Fruit fly (Drosophila melanogaster) whole organism, embryonic: ENCODE measurements around the gene Boh1.
A peak's percentile ranks its signal among the peaks of the same experiment; 100 is the strongest.

Experiments used
- Atf3 ChIP-seq: fragments of 200-800 bp; sonication (Bioruptor generic); optimal IDR thresholded peaks from 3 replicates; lab custom pipeline; 2016; ENCODE audit warnings: missing biosample characterization, missing genetic modification characterization
- Atf6 ChIP-seq: fragments of 200-800 bp; sonication (Bioruptor generic); IDR thresholded peaks from 2 replicates; pipeline ENCODE4 v1.3.6; 2022; ENCODE audit warnings: missing biosample characterization, missing genetic modification characterization
- Bteb2 ChIP-seq: fragments of 200-800 bp; sonication (Bioruptor generic); optimal IDR thresholded peaks from 2 replicates; lab custom pipeline; 2016; ENCODE audit warnings: missing biosample characterization, missing genetic modification characterization
- C15 ChIP-seq: fragments of 200-800 bp; sonication (Bioruptor generic); IDR thresholded peaks from 3 replicates; pipeline ENCODE4 v1.3.6; 2022; ENCODE audit warnings: missing biosample characterization, missing genetic modification characterization
- CG12744 ChIP-seq: fragments of 200-800 bp; sonication (Bioruptor generic); optimal IDR thresholded peaks from 2 replicates; lab custom pipeline; 2016; ENCODE audit warnings: missing biosample characterization, missing genetic modification characterization
- CG13424 ChIP-seq: fragments of 200-800 bp; sonication (Bioruptor generic); optimal IDR thresholded peaks from 2 replicates; lab custom pipeline; 2019; ENCODE audit warnings: missing biosample characterization, mild to moderate bottlenecking, missing genetic modification characterization, moderate library complexity
- CG13775 ChIP-seq: fragments of 200-800 bp; sonication (Bioruptor generic); optimal IDR thresholded peaks from 3 replicates; lab custom pipeline; 2017; ENCODE audit warnings: missing biosample characterization, mild to moderate bottlenecking, missing genetic modification characterization
- CG17361 ChIP-seq: fragments of 200-800 bp; sonication (Bioruptor generic); IDR thresholded peaks from 3 replicates; pipeline ENCODE4 v1.3.6; 2022; ENCODE audit warnings: missing biosample characterization, missing genetic modification characterization
- CG18619 ChIP-seq: fragments of 200-800 bp; sonication (Bioruptor generic); optimal IDR thresholded peaks from 3 replicates; lab custom pipeline; 2017; ENCODE audit warnings: missing biosample characterization, mild to moderate bottlenecking, missing genetic modification characterization
- CG31224 ChIP-seq: fragments of 200-800 bp; sonication (Bioruptor generic); IDR thresholded peaks from 2 replicates; pipeline ENCODE4 v1.3.6; 2022; ENCODE audit warnings: missing biosample characterization, missing genetic modification characterization
- CG32532 ChIP-seq: fragments of 200-800 bp; sonication (Bioruptor generic); IDR thresholded peaks from 2 replicates; pipeline ENCODE4 v1.3.6; 2022; ENCODE audit warnings: missing biosample characterization, missing genetic modification characterization
- CG34376 ChIP-seq: fragments of 200-800 bp; sonication (Bioruptor generic); optimal IDR thresholded peaks from 2 replicates; lab custom pipeline; 2018; ENCODE audit warnings: missing biosample characterization, mild to moderate bottlenecking, missing genetic modification characterization
- CG3726 ChIP-seq: fragments of 200-800 bp; sonication (Bioruptor generic); IDR thresholded peaks from 3 replicates; pipeline ENCODE4, ENCODE4 v1.3.6; 2022; ENCODE audit warnings: missing biosample characterization, missing genetic modification characterization
- CG4328 ChIP-seq: fragments of 200-800 bp; sonication (Bioruptor generic); optimal IDR thresholded peaks from 3 replicates; lab custom pipeline; 2017; ENCODE audit warnings: missing biosample characterization, missing genetic modification reagents, missing genetic modification characterization
- CG4360 ChIP-seq: fragments of 200-800 bp; sonication (Bioruptor generic); IDR thresholded peaks from 2 replicates; pipeline ENCODE4 v1.3.6; 2022; ENCODE audit warnings: missing biosample characterization, missing genetic modification characterization
- CG43689 ChIP-seq: fragments of 200-800 bp; sonication (Bioruptor generic); IDR thresholded peaks from 2 replicates; pipeline ENCODE4 v1.3.6; 2022; ENCODE audit warnings: missing biosample characterization, missing genetic modification characterization
- CG5180 ChIP-seq: fragments of 200-800 bp; sonication (Bioruptor generic); optimal IDR thresholded peaks from 3 replicates; lab custom pipeline; 2017; ENCODE audit warnings: missing biosample characterization, missing genetic modification characterization, mild to moderate bottlenecking, moderate library complexity, missing genetic modification reagents
- CG6175 ChIP-seq: fragments of 200-800 bp; sonication (Bioruptor generic); IDR thresholded peaks from 3 replicates; pipeline ENCODE4 v1.3.6; 2022; ENCODE audit warnings: missing biosample characterization, missing genetic modification characterization
- CG6689 ChIP-seq: fragments of 200-800 bp; sonication (Bioruptor generic); IDR thresholded peaks from 2 replicates; pipeline ENCODE4 v1.3.6; 2022; ENCODE audit warnings: missing biosample characterization, missing genetic modification characterization
- CG7372 ChIP-seq: fragments of 200-800 bp; sonication (Bioruptor generic); IDR thresholded peaks from 2 replicates; pipeline ENCODE4 v1.3.6; 2022; ENCODE audit warnings: missing biosample characterization, missing genetic modification characterization
- CG7556 ChIP-seq: fragments of 200-800 bp; sonication (Bioruptor generic); optimal IDR thresholded peaks from 2 replicates; lab custom pipeline; 2017; ENCODE audit warnings: missing biosample characterization, mild to moderate bottlenecking, missing genetic modification characterization
- CG7839 ChIP-seq: fragments of 200-800 bp; sonication (Bioruptor generic); optimal IDR thresholded peaks from 3 replicates; lab custom pipeline; 2018; ENCODE audit warnings: missing biosample characterization, mild to moderate bottlenecking, missing genetic modification characterization, moderate library complexity
- CG9817 ChIP-seq: fragments of 200-800 bp; sonication (Bioruptor generic); optimal IDR thresholded peaks from 2 replicates; lab custom pipeline; 2018; ENCODE audit warnings: missing biosample characterization, mild to moderate bottlenecking, missing genetic modification characterization, moderate library complexity
- CrebB ChIP-seq: fragments of 200-800 bp; sonication (Bioruptor generic); optimal IDR thresholded peaks from 3 replicates; lab custom pipeline; 2018; ENCODE audit warnings: missing biosample characterization, mild to moderate bottlenecking, missing genetic modification characterization
- D19A ChIP-seq: fragments of 200-800 bp; optimal IDR thresholded peaks from 3 replicates; lab custom pipeline; 2019; ENCODE audit warnings: missing biosample characterization, mild to moderate bottlenecking, missing genetic modification characterization, moderate library complexity
- D19B ChIP-seq: fragments of 200-800 bp; sonication (Bioruptor generic); optimal IDR thresholded peaks from 2 replicates; lab custom pipeline; 2017; ENCODE audit warnings: missing biosample characterization, mild to moderate bottlenecking, missing genetic modification characterization
- Dip3 ChIP-seq: fragments of 200-800 bp; sonication (Bioruptor generic); optimal IDR thresholded peaks from 3 replicates; lab custom pipeline; 2016; ENCODE audit warnings: missing biosample characterization, missing genetic modification characterization
- Eip74EF ChIP-seq, 2 experiments: fragments of 200-800 bp in 1 of 2; fragments of >200 bp in 1 of 2; sonication (Bioruptor generic) in 1 of 2; optimal IDR thresholded peaks; 2 replicates each; lab custom pipeline; 2017 to 2019; ENCODE audit warnings: missing biosample characterization in 2 of 2, missing genetic modification characterization in 2 of 2, mild to moderate bottlenecking in 1 of 2, moderate library complexity in 1 of 2
- Ets97D ChIP-seq: fragments of 200-800 bp; sonication (Bioruptor generic); optimal IDR thresholded peaks from 3 replicates; lab custom pipeline; 2016; ENCODE audit warnings: missing biosample characterization, missing genetic modification characterization
- Fer2 ChIP-seq: fragments of 200-800 bp; sonication (Bioruptor generic); optimal IDR thresholded peaks from 2 replicates; lab custom pipeline; 2018; ENCODE audit warnings: missing biosample characterization, mild to moderate bottlenecking, missing genetic modification characterization, moderate library complexity
- HLH3B ChIP-seq: fragments of 200-800 bp; sonication (Bioruptor generic); IDR thresholded peaks from 2 replicates; pipeline ENCODE4 v1.3.6; 2022; ENCODE audit warnings: missing biosample characterization, missing genetic modification characterization
- Hey ChIP-seq: fragments of 200-800 bp; sonication (Bioruptor generic); optimal IDR thresholded peaks from 3 replicates; lab custom pipeline; 2018; ENCODE audit warnings: missing biosample characterization, mild to moderate bottlenecking, missing genetic modification characterization
- Hmr ChIP-seq: fragments of 200-800 bp; sonication (Bioruptor generic); optimal IDR thresholded peaks from 3 replicates; lab custom pipeline; 2017; ENCODE audit warnings: mild to moderate bottlenecking, missing biosample characterization, missing genetic modification reagents, missing genetic modification characterization
- Kr ChIP-seq: fragments of 200-800 bp; sonication (Bioruptor generic); optimal IDR thresholded peaks from 2 replicates; lab custom pipeline; 2017; ENCODE audit warnings: missing biosample characterization, mild to moderate bottlenecking, missing genetic modification characterization
- MBD-R2 ChIP-seq: fragments of 200-800 bp; sonication (Bioruptor generic); IDR thresholded peaks from 2 replicates; pipeline ENCODE4 v1.3.6; 2022; ENCODE audit warnings: missing biosample characterization, missing genetic modification characterization
- Neu2 ChIP-seq: fragments of 200-800 bp; sonication (Bioruptor generic); optimal IDR thresholded peaks from 3 replicates; lab custom pipeline; 2016; ENCODE audit warnings: missing biosample characterization, missing genetic modification characterization, borderline replicate concordance
- Oaz ChIP-seq: fragments of 200-800 bp; sonication (Bioruptor generic); IDR thresholded peaks from 2 replicates; pipeline ENCODE4 v1.3.6; 2022; ENCODE audit warnings: missing biosample characterization, missing genetic modification characterization
- Oli ChIP-seq: fragments of 200-800 bp; sonication (Bioruptor generic); optimal IDR thresholded peaks from 2 replicates; lab custom pipeline; 2018; ENCODE audit warnings: missing biosample characterization, mild to moderate bottlenecking, missing genetic modification characterization, moderate library complexity
- Scr ChIP-seq: fragments of 200-800 bp; sonication (Bioruptor generic); IDR thresholded peaks from 2 replicates; pipeline ENCODE4 v1.3.6; 2022; ENCODE audit warnings: missing biosample characterization, missing genetic modification characterization; ENCODE audit not compliant: partially characterized antibody
- amos ChIP-seq: fragments of 200-800 bp; sonication (Bioruptor generic); IDR thresholded peaks from 2 replicates; pipeline ENCODE4 v1.3.6; 2022; ENCODE audit warnings: missing biosample characterization, missing genetic modification characterization; ENCODE audit not compliant: partially characterized antibody
- bowl ChIP-seq: fragments of 200-800 bp; sonication (Bioruptor generic); IDR thresholded peaks from 2 replicates; pipeline ENCODE4 v1.3.6; 2022; ENCODE audit warnings: missing biosample characterization, missing genetic modification characterization
- br ChIP-seq: fragments of >200 bp; optimal IDR thresholded peaks from 2 replicates; lab custom pipeline; 2017
- eve ChIP-seq, 2 experiments: fragments of >200 bp; optimal IDR thresholded peaks; 2 replicates each; lab custom pipeline; 2017; ENCODE audit warnings: missing biosample characterization in 2 of 2, missing genetic modification characterization in 2 of 2
- ftz-f1 ChIP-seq: fragments of 200-800 bp; sonication (Bioruptor generic); optimal IDR thresholded peaks from 2 replicates; lab custom pipeline; 2016; ENCODE audit warnings: missing biosample characterization, missing genetic modification characterization
- lab ChIP-seq: fragments of 200-800 bp; sonication (Bioruptor generic); optimal IDR thresholded peaks from 3 replicates; lab custom pipeline; 2017; ENCODE audit warnings: missing biosample characterization, missing genetic modification characterization, mild to moderate bottlenecking, moderate library complexity, missing genetic modification reagents
- luna ChIP-seq: fragments of 200-800 bp; sonication (Bioruptor generic); optimal IDR thresholded peaks from 2 replicates; lab custom pipeline; 2016; ENCODE audit warnings: missing biosample characterization, missing genetic modification characterization
- nom ChIP-seq: fragments of 200-800 bp; sonication (Bioruptor generic); optimal IDR thresholded peaks from 2 replicates; lab custom pipeline; 2017; ENCODE audit warnings: missing biosample characterization, missing genetic modification characterization, mild to moderate bottlenecking, moderate library complexity, missing genetic modification reagents
- pfk ChIP-seq: fragments of 200-800 bp; sonication (Bioruptor generic); optimal IDR thresholded peaks from 2 replicates; lab custom pipeline; 2018; ENCODE audit warnings: missing biosample characterization, mild to moderate bottlenecking, missing genetic modification characterization, moderate library complexity
- pnt ChIP-seq: fragments of 200-800 bp; sonication (Bioruptor generic); optimal IDR thresholded peaks from 3 replicates; lab custom pipeline; 2016; ENCODE audit warnings: missing biosample characterization, missing genetic modification characterization
- psq ChIP-seq: fragments of 200-800 bp; sonication (Bioruptor generic); optimal IDR thresholded peaks from 2 replicates; lab custom pipeline; 2017; ENCODE audit warnings: missing biosample characterization, missing genetic modification characterization
- tap ChIP-seq: fragments of 200-800 bp; optimal IDR thresholded peaks from 3 replicates; lab custom pipeline; 2019; ENCODE audit warnings: missing biosample characterization, mild to moderate bottlenecking, missing genetic modification characterization, moderate library complexity
- tna ChIP-seq: fragments of 200-800 bp; sonication (Bioruptor generic); IDR thresholded peaks from 2 replicates; pipeline ENCODE4 v1.3.6; 2022; ENCODE audit warnings: missing biosample characterization, missing genetic modification characterization; ENCODE audit not compliant: partially characterized antibody

The Boh1 gene

DNA sequence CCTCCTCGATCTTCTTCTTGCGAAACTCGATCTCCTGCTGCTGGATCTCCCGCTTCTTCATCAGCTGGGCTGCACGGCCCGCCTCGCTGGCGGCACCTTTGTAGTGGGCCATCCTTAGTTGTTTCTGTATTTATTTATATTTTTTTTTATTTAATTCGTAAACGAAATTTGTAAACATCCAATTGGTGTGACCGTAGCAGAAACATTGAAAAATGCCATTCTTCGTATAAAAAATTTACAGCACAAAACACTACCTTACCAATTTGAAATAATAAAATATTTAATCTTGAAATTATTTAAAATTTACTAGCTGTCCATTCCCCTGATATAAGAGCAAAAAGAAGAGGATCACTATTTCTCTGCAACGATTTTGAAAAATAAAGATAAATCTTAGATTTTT lies 1.6 kb upstream of the Boh1 start, which contains the start of gene CG12259 (continued):
- TF ChIP-seq luna (GFP tag; lab: Kevin White, UChicago) (no peak), Neu2 (no peak), CG4328 (GFP tag; lab: Kevin White, UChicago) (no peak), eve (GFP tag; optimal IDR thresholded peaks at IDR 0.05; lab: Kevin White, UChicago) (no peak), CG34376 (GFP tag; lab: Kevin White, UChicago) (no peak), br (lab: Kevin White, UChicago) (no peak), CG7372 (no peak), CG6175 (GFP tag; lab: Robert Waterston, UW) (no peak), ftz-f1 (GFP tag; lab: Kevin White, UChicago) (no peak), tap (tag; lab: Kevin White, UChicago) (no peak), CG9817 (tag; lab: Kevin White, UChicago) (no peak), pnt (GFP tag; lab: Kevin White, UChicago) (no peak), D19B (GFP tag; lab: Kevin White, UChicago) (no peak), Atf3 (GFP tag; lab: Kevin White, UChicago) (no peak), pfk (GFP tag; lab: Kevin White, UChicago) (no peak), CG17361 (GFP tag; lab: Robert Waterston, UW) (peak; percentile 27; the same call in 1 of the 3 replicates), Eip74EF (GFP tag; optimal IDR thresholded peaks at IDR 0.05; lab: Kevin White, UChicago) (no peak), CrebB (no peak), Fer2 (no peak), CG12744 (GFP tag; lab: Kevin White, UChicago) (no peak), psq (no peak), CG3726 (GFP tag; lab: Robert Waterston, UW) (no peak), Hey (no peak), CG13775 (GFP tag; lab: Kevin White, UChicago) (no peak), C15 (GFP tag; lab: Robert Waterston, UW) (no peak), CG4360 (GFP tag; lab: Robert Waterston, UW) (no peak), Ets97D (GFP tag; lab: Kevin White, UChicago) (no peak), Hmr (no peak), lab (no peak), Bteb2 (GFP tag; lab: Kevin White, UChicago) (no peak), Dip3 (no peak), CG6689 (no peak), Atf6 (GFP tag; lab: Robert Waterston, UW) (no peak), CG31224 (GFP tag; lab: Robert Waterston, UW) (no peak), D19A (tag; lab: Kevin White, UChicago) (no peak), Kr (GFP tag; lab: Kevin White, UChicago) (no peak), Oaz (GFP tag; lab: Robert Waterston, UW) (no peak), CG18619 (GFP tag; lab: Kevin White, UChicago) (no peak), Oli (tag; lab: Kevin White, UChicago) (no peak), CG7556 (no peak), nom (GFP tag; lab: Kevin White, UChicago) (no peak), CG7839 (tag; lab: Kevin White, UChicago) (no peak), HLH3B (GFP tag; lab: Robert Waterston, UW) (no peak), MBD-R2 (GFP tag; lab: Robert Waterston, UW) (peak; percentile 59), Scr (GFP tag; lab: Robert Waterston, UW) (no peak), CG13424 (tag; lab: Kevin White, UChicago) (no peak), CG5180 (no peak), tna (GFP tag; lab: Robert Waterston, UW) (no peak), bowl (GFP tag; lab: Robert Waterston, UW) (no peak), CG32532 (GFP tag; lab: Robert Waterston, UW) (no peak), amos (no peak), CG43689 (no peak)
